Worm (Caenorhabditis elegans) whole organism, young adult: ENCODE results near the gene F28B12.1.

Experiments used
- B0261.1 ChIP-seq: sonication (generic microtip); optimal IDR thresholded peaks from 2 replicates; lab custom pipeline; 2016; ENCODE audit warnings: mild to moderate bottlenecking, missing genetic modification characterization, moderate library complexity, missing compliant biosample characterization
- C17E4.6 ChIP-seq: fragments of 200-800 bp; sonication (Bioruptor generic); IDR thresholded peaks from 2 replicates; pipeline ENCODE4 v1.3.6; 2022; ENCODE audit warnings: missing genetic modification reagents, missing genetic modification characterization, missing compliant biosample characterization
- F10E7.11 ChIP-seq: sonication (generic microtip); optimal IDR thresholded peaks from 2 replicates; lab custom pipeline; 2017; ENCODE audit warnings: mild to moderate bottlenecking, missing genetic modification characterization, moderate library complexity, missing compliant biosample characterization
- F23B12.7 ChIP-seq: sonication (generic microtip); optimal IDR thresholded peaks from 2 replicates; lab custom pipeline; 2017; ENCODE audit warnings: missing genetic modification characterization, mild to moderate bottlenecking, missing compliant biosample characterization, antibody characterized with exemption, moderate library complexity; ENCODE audit not compliant: insufficient read depth
- F33H1.4 ChIP-seq: fragments of 200-800 bp; sonication (Bioruptor generic); IDR thresholded peaks from 2 replicates; pipeline ENCODE4 v1.3.6; 2022; ENCODE audit warnings: missing genetic modification reagents, missing genetic modification characterization, missing compliant biosample characterization
- F52B5.7 ChIP-seq: sonication (generic microtip); optimal IDR thresholded peaks from 2 replicates; lab custom pipeline; 2016; ENCODE audit warnings: mild to moderate bottlenecking, missing genetic modification characterization, missing compliant biosample characterization
- F55B11.4 ChIP-seq: sonication (generic microtip); optimal IDR thresholded peaks from 2 replicates; lab custom pipeline; 2016; ENCODE audit warnings: missing compliant biosample characterization, missing genetic modification characterization, borderline replicate concordance; ENCODE audit not compliant: insufficient read depth
- T26A5.8 ChIP-seq: sonication (generic microtip); optimal IDR thresholded peaks from 2 replicates; lab custom pipeline; 2016; ENCODE audit warnings: missing genetic modification characterization, missing compliant biosample characterization
- Y53G8AR.9 ChIP-seq: fragments of 200-800 bp; sonication (Bioruptor generic); conservative IDR thresholded peaks from 2 replicates; pipeline ENCODE4 v1.3.6; 2022; ENCODE audit warnings: missing genetic modification reagents, missing genetic modification characterization, missing compliant biosample characterization
- atf-7 ChIP-seq: sonication (generic microtip); optimal IDR thresholded peaks from 2 replicates; lab custom pipeline; 2017; ENCODE audit warnings: mild to moderate bottlenecking, missing genetic modification characterization, missing compliant biosample characterization
- athp-1 ChIP-seq: sonication (generic microtip); optimal IDR thresholded peaks from 2 replicates; lab custom pipeline; 2017; ENCODE audit warnings: mild to moderate bottlenecking, missing genetic modification characterization, missing compliant biosample characterization
- attf-5 ChIP-seq: fragments of 200-800 bp; sonication (Bioruptor generic); optimal IDR thresholded peaks from 2 replicates; lab custom pipeline; 2018; ENCODE audit warnings: mild to moderate bottlenecking, missing genetic modification characterization, missing compliant biosample characterization
- cebp-1 ChIP-seq, 2 experiments: fragments of 200-800 bp in 1 of 2; sonication (Bioruptor generic) in 1 of 2; sonication (generic microtip) in 1 of 2; IDR thresholded peaks in 1 of 2; optimal IDR thresholded peaks in 1 of 2; 2 replicates each; pipeline versions ENCODE4 v1.3.6 to Lab custom; 2017 to 2022; ENCODE audit warnings: missing compliant biosample characterization in 2 of 2, missing genetic modification characterization in 2 of 2, mild to moderate bottlenecking in 1 of 2, missing genetic modification reagents in 1 of 2, moderate library complexity in 1 of 2
- dox-1 ChIP-seq: fragments of 200-800 bp; sonication (Bioruptor generic); IDR thresholded peaks from 2 replicates; pipeline ENCODE4 v1.3.6; 2022; ENCODE audit warnings: missing genetic modification reagents, missing genetic modification characterization, missing compliant biosample characterization
- dpl-1 ChIP-seq: fragments of 150-350 bp; optimal IDR thresholded peaks from 2 replicates; lab custom pipeline; 2014; ENCODE audit warnings: missing biosample characterization, missing genetic modification reagents, missing genetic modification characterization
- efl-1 ChIP-seq: fragments of 150-350 bp; optimal IDR thresholded peaks from 2 replicates; lab custom pipeline; 2014; ENCODE audit warnings: missing biosample characterization, missing genetic modification reagents, missing genetic modification characterization
- egrh-3 ChIP-seq: fragments of 200-800 bp; sonication (Bioruptor generic); IDR thresholded peaks from 2 replicates; pipeline ENCODE4 v1.3.6; 2022; ENCODE audit warnings: missing genetic modification reagents, missing genetic modification characterization, missing compliant biosample characterization
- ets-4 ChIP-seq: fragments of 200-800 bp; sonication (Bioruptor generic); optimal IDR thresholded peaks from 2 replicates; lab custom pipeline; 2018; ENCODE audit warnings: mild to moderate bottlenecking, missing genetic modification characterization, missing compliant biosample characterization
- hlh-12 ChIP-seq: sonication (generic microtip); optimal IDR thresholded peaks from 2 replicates; lab custom pipeline; 2016; ENCODE audit warnings: missing genetic modification characterization, missing compliant biosample characterization
- hsf-1 ChIP-seq: fragments of 200-800 bp; sonication (Bioruptor generic); IDR thresholded peaks from 2 replicates; pipeline ENCODE4 v1.3.6; 2022; ENCODE audit warnings: missing genetic modification reagents, missing genetic modification characterization, missing compliant biosample characterization
- let-526 ChIP-seq: fragments of 200-800 bp; sonication (Bioruptor generic); IDR thresholded peaks from 2 replicates; pipeline ENCODE4 v1.3.6; 2022; ENCODE audit warnings: missing genetic modification reagents, missing genetic modification characterization, missing compliant biosample characterization
- madf-3 ChIP-seq: fragments of 200-800 bp; sonication (Bioruptor generic); IDR thresholded peaks from 2 replicates; pipeline ENCODE4 v1.3.6; 2022; ENCODE audit warnings: missing genetic modification reagents, missing genetic modification characterization, missing compliant biosample characterization
- madf-6 ChIP-seq: fragments of 200-800 bp; sonication (Bioruptor generic); IDR thresholded peaks from 2 replicates; pipeline ENCODE4 v1.3.6; 2022; ENCODE audit warnings: missing genetic modification reagents, missing genetic modification characterization, missing compliant biosample characterization
- mcd-1 ChIP-seq: fragments of 200-800 bp; sonication (Bioruptor generic); IDR thresholded peaks from 2 replicates; pipeline ENCODE4 v1.3.6; 2022; ENCODE audit warnings: missing genetic modification reagents, missing genetic modification characterization, missing compliant biosample characterization
- mel-28 ChIP-seq: sonication (generic microtip); optimal IDR thresholded peaks from 2 replicates; lab custom pipeline; 2016; ENCODE audit warnings: borderline replicate concordance, mild to moderate bottlenecking, missing genetic modification characterization, missing compliant biosample characterization
- mxl-1 ChIP-seq: sonication (generic microtip); optimal IDR thresholded peaks from 2 replicates; lab custom pipeline; 2016; ENCODE audit warnings: missing genetic modification characterization, missing compliant biosample characterization
- nfya-1 ChIP-seq: sonication (generic microtip); optimal IDR thresholded peaks from 2 replicates; lab custom pipeline; 2017; ENCODE audit warnings: antibody characterized with exemption, missing compliant biosample characterization, missing genetic modification characterization, borderline replicate concordance; ENCODE audit not compliant: insufficient read depth
- nfya-2 ChIP-seq: fragments of 200-800 bp; sonication (Bioruptor generic); IDR thresholded peaks from 2 replicates; pipeline ENCODE4 v1.3.6; 2022; ENCODE audit warnings: missing genetic modification reagents, missing genetic modification characterization, missing compliant biosample characterization
- nhr-120 ChIP-seq: fragments of 200-800 bp; sonication (Bioruptor generic); IDR thresholded peaks from 2 replicates; pipeline ENCODE4 v1.3.6; 2022; ENCODE audit warnings: missing genetic modification characterization, missing compliant biosample characterization
- nhr-179 ChIP-seq: sonication (generic microtip); optimal IDR thresholded peaks from 2 replicates; lab custom pipeline; 2016; ENCODE audit warnings: mild to moderate bottlenecking, missing genetic modification characterization, missing compliant biosample characterization
- nhr-27 ChIP-seq: fragments of 200-800 bp; sonication (Bioruptor generic); optimal IDR thresholded peaks from 2 replicates; lab custom pipeline; 2018; ENCODE audit warnings: mild to moderate bottlenecking, missing genetic modification characterization, moderate library complexity, missing compliant biosample characterization
- nhr-80 ChIP-seq: sonication (generic microtip); optimal IDR thresholded peaks from 2 replicates; lab custom pipeline; 2016; ENCODE audit warnings: missing genetic modification characterization, missing compliant biosample characterization
- nhr-90 ChIP-seq: sonication (generic microtip); optimal IDR thresholded peaks from 2 replicates; lab custom pipeline; 2016; ENCODE audit warnings: missing genotype, mild to moderate bottlenecking, missing genetic modification characterization, missing compliant biosample characterization
- rcor-1 ChIP-seq: fragments of 200-800 bp; sonication (Bioruptor generic); IDR thresholded peaks from 2 replicates; pipeline ENCODE4 v1.3.6; 2022; ENCODE audit warnings: missing genetic modification reagents, missing genetic modification characterization, missing compliant biosample characterization
- rec-8 ChIP-seq, 2 experiments: sonication (generic microtip); optimal IDR thresholded peaks; 2 replicates each; lab custom pipeline; 2016; ENCODE audit warnings: mild to moderate bottlenecking in 2 of 2, missing genetic modification characterization in 2 of 2, missing genetic modification reagents in 2 of 2, missing genotype in 2 of 2, missing biosample characterization in 1 of 2, missing compliant biosample characterization in 1 of 2, moderate library complexity in 1 of 2
- snpc-1.3 ChIP-seq: sonication (generic microtip); optimal IDR thresholded peaks from 2 replicates; lab custom pipeline; 2017; ENCODE audit warnings: missing genetic modification characterization, mild to moderate bottlenecking, missing compliant biosample characterization, antibody characterized with exemption, moderate library complexity, missing genotype, missing genetic modification reagents; ENCODE audit not compliant: insufficient read depth
- snpc-3.4 ChIP-seq: sonication (generic microtip); optimal IDR thresholded peaks from 2 replicates; lab custom pipeline; 2017; ENCODE audit warnings: missing genetic modification characterization, mild to moderate bottlenecking, missing compliant biosample characterization, antibody characterized with exemption, moderate library complexity, missing genotype, missing genetic modification reagents
- snpc-4 ChIP-seq, 5 experiments: fragments of 150-350 bp in 1 of 5; sonication (generic microtip) in 4 of 5; optimal IDR thresholded peaks; 2 replicates each; lab custom pipeline; 2014 to 2018; ENCODE audit warnings: missing genetic modification characterization in 5 of 5, missing biosample characterization in 3 of 5, antibody characterized with exemption in 2 of 5, mild to moderate bottlenecking in 2 of 5, missing compliant biosample characterization in 2 of 5, missing genotype in 2 of 5, moderate library complexity in 2 of 5, missing genetic modification reagents in 1 of 5
- somi-1 ChIP-seq: fragments of 200-800 bp; sonication (Bioruptor generic); optimal IDR thresholded peaks from 2 replicates; lab custom pipeline; 2018; ENCODE audit warnings: mild to moderate bottlenecking, missing genetic modification characterization, missing compliant biosample characterization
- tbx-9 ChIP-seq: sonication (generic microtip); optimal IDR thresholded peaks from 2 replicates; lab custom pipeline; 2016; ENCODE audit warnings: borderline replicate concordance, missing genetic modification characterization, inconsistent platforms, missing compliant biosample characterization
- tlf-1 ChIP-seq: fragments of 200-800 bp; sonication (Bioruptor generic); optimal IDR thresholded peaks from 2 replicates; lab custom pipeline; 2018; ENCODE audit warnings: mild to moderate bottlenecking, missing genetic modification characterization, missing compliant biosample characterization
- unc-130 ChIP-seq: sonication (generic microtip); optimal IDR thresholded peaks from 2 replicates; lab custom pipeline; 2016; ENCODE audit warnings: missing genetic modification reagents, missing genetic modification characterization, missing compliant biosample characterization
- unc-62 ChIP-seq: fragments of 150-350 bp; optimal IDR thresholded peaks from 2 replicates; lab custom pipeline; 2014; ENCODE audit warnings: missing biosample characterization, missing genetic modification reagents, missing genetic modification characterization
- xnd-1 ChIP-seq: sonication (generic microtip); optimal IDR thresholded peaks from 2 replicates; lab custom pipeline; 2016; ENCODE audit warnings: missing genotype, missing genetic modification reagents, missing genetic modification characterization, missing compliant biosample characterization
- zfh-2 ChIP-seq: fragments of 200-800 bp; sonication (Bioruptor generic); conservative IDR thresholded peaks from 2 replicates; pipeline ENCODE4 v1.3.6; 2022; ENCODE audit warnings: missing genetic modification reagents, missing genetic modification characterization, missing compliant biosample characterization

Gene F28B12.1

ce11 chrII:5930095-5930653, 12.6 kb upstream of the F28B12.1 start (continued):
- TF ChIP-seq xnd-1 (tag; lab: Kevin White, UChicago) (no peak), nhr-120 (GFP tag; lab: Robert Waterston, UW) (no peak), ets-4 (GFP tag; lab: Kevin White, UChicago) (peak; percentile 54), F55B11.4 (no peak), hsf-1 (GFP tag; lab: Robert Waterston, UW) (no peak), unc-62 (GFP tag; lab: Kevin White, UChicago) (peak; percentile 66), rcor-1 (0 out of 2 replicates have a peak, but pooled peaks have one; percentile 15), F23B12.7 (peak; percentile 27), F52B5.7 (no peak), egrh-3 (GFP tag; lab: Robert Waterston, UW) (no peak), tlf-1 (GFP tag; lab: Kevin White, UChicago) (no peak), nhr-179 (tag; lab: Kevin White, UChicago) (no peak), snpc-4 (GFP tag; optimal IDR thresholded peaks at IDR 0.05; lab: Kevin White, UChicago) (no peak), snpc-4 (tag; optimal IDR thresholded peaks at IDR 0.05; lab: Kevin White, UChicago) (peak in 1 of 4 experiments; percentile 0), atf-7 (tag; lab: Kevin White, UChicago) (no peak), mxl-1 (tag; lab: Kevin White, UChicago) (no peak)
- TF ChIP-seq, all 124 proteins: peak for 12

- TF ChIP-seq snpc-4 (GFP tag; optimal IDR thresholded peaks at IDR 0.05; lab: Kevin White, UChicago) (no peak), snpc-4 (tag; optimal IDR thresholded peaks at IDR 0.05; lab: Kevin White, UChicago) (no peak), let-526 (GFP tag; lab: Robert Waterston, UW) (no peak), F33H1.4 (GFP tag; lab: Robert Waterston, UW) (no peak), cebp-1 (GFP tag; IDR thresholded peaks at IDR 0.05; lab: Robert Waterston, UW) (no peak), cebp-1 (tag; optimal IDR thresholded peaks at IDR 0.05; lab: Kevin White, UChicago) (peak; percentile 25), nhr-80 (tag; lab: Kevin White, UChicago) (peak; percentile 59), unc-130 (no peak), snpc-1.3 (no peak), snpc-3.4 (no peak), nhr-90 (tag; lab: Kevin White, UChicago) (no peak), dox-1 (GFP tag; lab: Robert Waterston, UW) (peak; percentile 60; the same call in 1 of the 2 replicates), dpl-1 (GFP tag; lab: Kevin White, UChicago) (no peak), tbx-9 (tag; lab: Kevin White, UChicago) (no peak), F10E7.11 (tag; lab: Kevin White, UChicago) (no peak), athp-1 (tag; lab: Kevin White, UChicago) (no peak), somi-1 (GFP tag; lab: Kevin White, UChicago) (no peak), rec-8 (tag; optimal IDR thresholded peaks at IDR 0.05; lab: Kevin White, UChicago) (no peak), B0261.1 (tag; lab: Kevin White, UChicago) (no peak), nfya-2 (GFP tag; lab: Robert Waterston, UW) (no peak), F23B12.7 (no peak), nhr-27 (tag; lab: Kevin White, UChicago) (no peak), mcd-1 (GFP tag; lab: Robert Waterston, UW) (no peak), madf-3 (GFP tag; lab: Robert Waterston, UW) (no peak), nfya-1 (tag; lab: Kevin White, UChicago) (no peak), mel-28 (tag; lab: Kevin White, UChicago) (no peak), efl-1 (GFP tag; lab: Kevin White, UChicago) (no peak), Y53G8AR.9 (no peak), T26A5.8 (tag; lab: Kevin White, UChicago) (no peak), attf-5 (peak; percentile 43), C17E4.6 (GFP tag; lab: Robert Waterston, UW) (no peak), hlh-12 (tag; lab: Kevin White, UChicago) (no peak), zfh-2 (GFP tag; lab: Robert Waterston, UW) (0 out of 2 replicates have a peak, but pooled peaks have one; percentile 25), madf-6 (GFP tag; lab: Robert Waterston, UW) (no peak)
These were observed 11.6 kb upstream of the F28B12.1 start for ce11 chrII:5931109-5931508.
